Worm (Caenorhabditis elegans) whole organism, young adult: ENCODE data around the gene C05D2.8.
A peak's percentile ranks its signal among the peaks of the same experiment; 100 is the strongest.

ENCODE experiments used
- F49E8.2 ChIP-seq: sonication (generic microtip); optimal IDR thresholded peaks from 3 replicates; lab custom pipeline; 2017; ENCODE audit warnings: missing genetic modification characterization, mild to moderate bottlenecking, missing compliant biosample characterization, antibody characterized with exemption, moderate library complexity; ENCODE audit not compliant: insufficient read depth
- aptf-3 ChIP-seq: fragments of 200-800 bp; sonication (Bioruptor generic); IDR thresholded peaks from 2 replicates; pipeline ENCODE4 v1.3.6; 2022; ENCODE audit warnings: missing genetic modification characterization, missing compliant biosample characterization
- madf-10 ChIP-seq: sonication (generic microtip); optimal IDR thresholded peaks from 2 replicates; lab custom pipeline; 2016; ENCODE audit warnings: mild to moderate bottlenecking, missing genetic modification characterization, missing compliant biosample characterization
- nhr-80 ChIP-seq: sonication (generic microtip); optimal IDR thresholded peaks from 2 replicates; lab custom pipeline; 2016; ENCODE audit warnings: missing genetic modification characterization, missing compliant biosample characterization
- tlf-1 ChIP-seq: fragments of 200-800 bp; sonication (Bioruptor generic); optimal IDR thresholded peaks from 2 replicates; lab custom pipeline; 2018; ENCODE audit warnings: mild to moderate bottlenecking, missing genetic modification characterization, missing compliant biosample characterization
- unc-130 ChIP-seq: sonication (generic microtip); optimal IDR thresholded peaks from 2 replicates; lab custom pipeline; 2016; ENCODE audit warnings: missing genetic modification reagents, missing genetic modification characterization, missing compliant biosample characterization

DNA sequence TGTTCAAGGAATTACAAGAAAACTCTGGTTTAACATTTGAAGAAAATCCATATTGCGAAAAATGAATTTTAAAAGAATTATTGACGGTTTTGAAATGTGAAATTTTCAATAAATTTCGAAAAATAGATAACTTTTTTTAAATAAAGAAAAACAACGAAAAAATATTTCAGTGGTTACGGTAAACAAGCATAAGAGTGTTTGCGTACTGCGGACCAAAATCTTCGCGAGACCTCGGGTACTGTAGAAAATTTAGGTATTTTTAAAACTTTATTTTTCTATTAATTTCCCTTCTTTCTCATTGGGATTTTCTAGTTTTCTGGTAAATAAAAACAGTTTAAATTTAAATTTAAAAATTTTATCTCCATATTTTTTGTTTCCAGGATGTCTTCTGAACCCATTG is 6.1 kb downstream of the C05D2.8 start, which contains the start of gene xnd-1:
- peak; percentile 48 for TF ChIP-seq F49E8.2 (tag; lab: Kevin White, UChicago)
- TF ChIP-seq tlf-1 (GFP tag; lab: Kevin White, UChicago), result no peak
- TF ChIP-seq madf-10 (tag; lab: Kevin White, UChicago), result no peak
- TF ChIP-seq nhr-80, result no peak
- no peak for TF ChIP-seq unc-130 (GFP tag; lab: Kevin White, UChicago)
- TF ChIP-seq aptf-3 (GFP tag; lab: Robert Waterston, UW), result no peak
